Fruit fly (Drosophila melanogaster) whole organism, adult: ENCODE data around the gene scpr-B.

Experiments used
- CG11617 ChIP-seq: fragments of 200-800 bp; sonication (Bioruptor generic); optimal IDR thresholded peaks from 2 replicates; lab custom pipeline; 2017; ENCODE audit warnings: mild to moderate bottlenecking, missing biosample characterization, missing genetic modification reagents, missing genetic modification characterization
- CG12768 ChIP-seq: fragments of 200-800 bp; sonication (Bioruptor generic); optimal IDR thresholded peaks from 2 replicates; lab custom pipeline; 2017; ENCODE audit warnings: missing biosample characterization, missing genetic modification characterization, mild to moderate bottlenecking, moderate library complexity, missing genetic modification reagents
- CG14711 ChIP-seq: fragments of 200-800 bp; sonication (Bioruptor generic); optimal IDR thresholded peaks from 2 replicates; lab custom pipeline; 2018; ENCODE audit warnings: missing biosample characterization, mild to moderate bottlenecking, missing genetic modification characterization, moderate library complexity
- CG1620 ChIP-seq: fragments of 200-800 bp; sonication (Bioruptor generic); optimal IDR thresholded peaks from 2 replicates; lab custom pipeline; 2016; ENCODE audit warnings: missing biosample characterization, missing genetic modification characterization
- CG33017 ChIP-seq: fragments of 200-800 bp; sonication (Bioruptor generic); optimal IDR thresholded peaks from 2 replicates; lab custom pipeline; 2018; ENCODE audit warnings: missing biosample characterization, mild to moderate bottlenecking, missing genetic modification characterization, moderate library complexity
- CG5204 ChIP-seq: fragments of 200-800 bp; sonication (Bioruptor generic); optimal IDR thresholded peaks from 2 replicates; lab custom pipeline; 2016; ENCODE audit warnings: missing biosample characterization, missing genetic modification characterization
- CG7045 ChIP-seq: fragments of 200-800 bp; sonication (Bioruptor generic); optimal IDR thresholded peaks from 2 replicates; lab custom pipeline; 2017; ENCODE audit warnings: missing biosample characterization, mild to moderate bottlenecking, missing genetic modification characterization
- CG7101 ChIP-seq: fragments of 200-800 bp; sonication (Bioruptor generic); optimal IDR thresholded peaks from 2 replicates; lab custom pipeline; 2018; ENCODE audit warnings: missing biosample characterization, mild to moderate bottlenecking, missing genetic modification characterization, moderate library complexity
- Clk ChIP-seq: fragments of 200-800 bp; sonication (Bioruptor generic); optimal IDR thresholded peaks from 2 replicates; lab custom pipeline; 2017; ENCODE audit warnings: missing biosample characterization, missing genetic modification characterization
- Crg-1 ChIP-seq: fragments of 200-800 bp; sonication (Bioruptor generic); optimal IDR thresholded peaks from 2 replicates; lab custom pipeline; 2016; ENCODE audit warnings: missing biosample characterization, missing genetic modification characterization
- Hr96 ChIP-seq: fragments of 200-800 bp; sonication (Bioruptor generic); optimal IDR thresholded peaks from 2 replicates; lab custom pipeline; 2016; ENCODE audit warnings: missing biosample characterization, missing genetic modification characterization
- Mnt ChIP-seq: fragments of 200-800 bp; sonication (Bioruptor generic); optimal IDR thresholded peaks from 2 replicates; lab custom pipeline; 2016; ENCODE audit warnings: missing biosample characterization, mild to moderate bottlenecking, missing genetic modification characterization
- bab1 ChIP-seq: fragments of 200-800 bp; sonication (Bioruptor generic); optimal IDR thresholded peaks from 3 replicates; lab custom pipeline; 2019; ENCODE audit warnings: missing biosample characterization, mild to moderate bottlenecking, missing genetic modification characterization, moderate library complexity
- cic ChIP-seq: fragments of 200-800 bp; sonication (Bioruptor generic); optimal IDR thresholded peaks from 2 replicates; lab custom pipeline; 2017; ENCODE audit warnings: missing biosample characterization, mild to moderate bottlenecking, missing genetic modification characterization, moderate library complexity
- cnc ChIP-seq, 2 experiments: fragments of >200 bp; optimal IDR thresholded peaks; 2 replicates each; lab custom pipeline; 2017
- kay ChIP-seq: fragments of 200-800 bp; sonication (Bioruptor generic); peaks from one replicate; lab custom pipeline; 2016; ENCODE audit warnings: missing biosample characterization, missing genetic modification characterization, borderline replicate concordance
- ovo ChIP-seq: fragments of 200-800 bp; sonication (Bioruptor generic); optimal IDR thresholded peaks from 2 replicates; lab custom pipeline; 2016; ENCODE audit warnings: missing biosample characterization, missing genetic modification characterization
- pad ChIP-seq: fragments of 200-800 bp; sonication (Bioruptor generic); optimal IDR thresholded peaks from 3 replicates; lab custom pipeline; 2017; ENCODE audit warnings: missing biosample characterization, missing genetic modification characterization, mild to moderate bottlenecking, moderate library complexity, missing genetic modification reagents
- tj ChIP-seq: fragments of 200-800 bp; sonication (Bioruptor generic); optimal IDR thresholded peaks from 3 replicates; lab custom pipeline; 2017; ENCODE audit warnings: missing biosample characterization, mild to moderate bottlenecking, missing genetic modification characterization, moderate library complexity
- toe ChIP-seq: fragments of 200-800 bp; sonication (Bioruptor generic); optimal IDR thresholded peaks from 2 replicates; lab custom pipeline; 2016; ENCODE audit warnings: missing biosample characterization, missing genetic modification characterization

Gene scpr-B

DNA sequence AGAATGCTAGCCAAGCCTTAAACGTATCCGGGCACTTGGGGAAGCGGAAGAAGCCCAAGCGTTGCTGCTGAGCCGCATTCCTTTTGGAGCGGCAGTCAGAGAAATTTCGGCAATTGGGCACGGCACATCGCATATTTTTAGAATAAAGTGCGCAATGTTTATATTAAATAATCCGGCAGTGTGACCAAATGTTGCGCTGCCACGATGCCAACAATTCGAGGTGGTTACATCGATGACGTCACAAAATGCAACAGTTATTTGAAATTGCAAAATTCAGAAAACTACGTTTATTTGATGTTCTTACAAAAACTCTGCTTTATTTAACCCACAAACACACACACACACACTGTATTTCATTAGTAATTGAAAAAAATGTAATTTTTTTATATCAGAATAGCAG is 20.9 kb downstream of the scpr-B start, which contains the start of gene CG6689:
Gene CG6689 (minus strand): TSS at position 182 of the 400 bp plus-strand sequence.
- TF ChIP-seq Mnt (GFP tag; lab: Kevin White, UChicago), result peak; percentile 13
- no peak for TF ChIP-seq CG5204 (GFP tag; lab: Kevin White, UChicago)
- peak; percentile 6 for TF ChIP-seq CG11617 (GFP tag; lab: Kevin White, UChicago)

- TF ChIP-seq bab1, result peak; percentile 97
- TF ChIP-seq CG5204 (GFP tag; lab: Kevin White, UChicago), result no peak
- TF ChIP-seq Mnt (GFP tag; lab: Kevin White, UChicago), result peak; percentile 93
- TF ChIP-seq CG1620 (GFP tag; lab: Kevin White, UChicago), result peak; percentile 96
- peak; percentile 88 for TF ChIP-seq CG33017
- peak; percentile 94 for TF ChIP-seq Hr96 (GFP tag; lab: Kevin White, UChicago)
- peak; percentile 88 for TF ChIP-seq Clk (GFP tag; lab: Kevin White, UChicago)
- TF ChIP-seq ovo (GFP tag; lab: Kevin White, UChicago), result peak; percentile 91
- peak; percentile 90 for TF ChIP-seq CG7045 (GFP tag; lab: Kevin White, UChicago)
- TF ChIP-seq toe (GFP tag; lab: Kevin White, UChicago), result peak; percentile 87
- TF ChIP-seq CG7101 (tag; lab: Kevin White, UChicago), result peak; percentile 94
- peak; percentile 83 for TF ChIP-seq pad
- no peak for TF ChIP-seq cnc (optimal IDR thresholded peaks at IDR 0.05; lab: Kevin White, UChicago)
- TF ChIP-seq tj, result peak; percentile 82
- peak; percentile 96 for TF ChIP-seq CG11617 (GFP tag; lab: Kevin White, UChicago)
- peak; percentile 81 for TF ChIP-seq cic
- TF ChIP-seq CG14711, result peak; percentile 97
- TF ChIP-seq kay (GFP tag; lab: Kevin White, UChicago), result no peak
- TF ChIP-seq Crg-1, result peak; percentile 96
- TF ChIP-seq CG12768 (GFP tag; lab: Kevin White, UChicago), result peak; percentile 93
Observed at dm6 chr3R:11216156-11216630, 24.6 kb downstream of the scpr-B start, which contains the start of the genes RpS25 and CG4820. RpS25 (minus strand) TSS chr3R:11216287. CG4820 (plus strand) TSS chr3R:11216535.

DNA sequence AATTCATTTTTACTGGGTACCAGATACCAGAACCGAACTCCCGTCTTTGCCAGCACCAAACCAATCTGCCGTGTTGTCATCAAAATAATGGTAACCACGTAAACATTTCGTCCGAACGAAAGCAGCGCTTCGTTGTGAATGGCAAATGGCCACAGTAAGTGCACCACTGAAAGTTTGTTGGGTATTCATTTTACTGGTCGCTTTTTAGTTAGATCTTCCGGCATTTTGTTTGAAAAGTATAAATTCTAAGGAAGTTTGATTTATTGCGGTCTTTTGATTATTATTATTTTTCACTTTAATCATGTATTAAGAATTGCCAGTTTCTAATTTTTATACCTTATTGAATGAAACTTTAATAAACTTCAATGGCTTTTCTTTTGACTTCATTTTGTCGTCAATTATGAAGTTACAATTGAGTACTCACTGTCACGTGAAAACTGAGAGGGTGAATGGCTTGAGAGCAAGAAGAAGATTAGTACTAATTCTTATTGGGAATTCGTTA is 26.3 kb downstream of the scpr-B start, which contains the start of gene ZnT86D:
Gene ZnT86D (minus strand): TSS at position 91 of the 502 bp plus-strand sequence.
- TF ChIP-seq cic (peak; percentile 68), toe (GFP tag; lab: Kevin White, UChicago) (peak; percentile 70), cnc (optimal IDR thresholded peaks at IDR 0.05; lab: Kevin White, UChicago) (no peak), Hr96 (GFP tag; lab: Kevin White, UChicago) (peak; percentile 74), CG5204 (GFP tag; lab: Kevin White, UChicago) (peak; percentile 80), CG14711 (peak; percentile 75), CG1620 (GFP tag; lab: Kevin White, UChicago) (peak; percentile 68), Mnt (GFP tag; lab: Kevin White, UChicago) (peak; percentile 83), bab1 (peak; percentile 75), ovo (GFP tag; lab: Kevin White, UChicago) (peak; percentile 27), tj (peak; percentile 54), pad (peak; percentile 70), CG33017 (peak; percentile 86), CG12768 (GFP tag; lab: Kevin White, UChicago) (peak; percentile 78), Clk (GFP tag; lab: Kevin White, UChicago) (peak; percentile 47), Crg-1 (peak; percentile 34), CG11617 (GFP tag; lab: Kevin White, UChicago) (peak; percentile 82), CG7101 (tag; lab: Kevin White, UChicago) (peak; percentile 86), CG7045 (GFP tag; lab: Kevin White, UChicago) (peak; percentile 72), kay (GFP tag; lab: Kevin White, UChicago) (no peak)

dm6 chr3R:11211291-11212061 is 29.3 kb downstream of the scpr-B start:
- peak; percentile 62 for TF ChIP-seq CG14711
- no peak for TF ChIP-seq cnc (optimal IDR thresholded peaks at IDR 0.05; lab: Kevin White, UChicago)
- TF ChIP-seq kay (GFP tag; lab: Kevin White, UChicago), result no peak
- peak; percentile 68 for TF ChIP-seq CG12768 (GFP tag; lab: Kevin White, UChicago)
- peak; percentile 58 for TF ChIP-seq pad
- peak; percentile 40 for TF ChIP-seq Crg-1
- TF ChIP-seq toe (GFP tag; lab: Kevin White, UChicago), result peak; percentile 72
- no peak for TF ChIP-seq Clk (GFP tag; lab: Kevin White, UChicago)
- peak; percentile 61 for TF ChIP-seq cic
- TF ChIP-seq tj, result peak; percentile 75
- TF ChIP-seq CG11617 (GFP tag; lab: Kevin White, UChicago), result peak; percentile 69
- peak; percentile 49 for TF ChIP-seq CG33017
- TF ChIP-seq CG1620 (GFP tag; lab: Kevin White, UChicago), result peak; percentile 61
- peak; percentile 67 for TF ChIP-seq Hr96 (GFP tag; lab: Kevin White, UChicago)
- no peak for TF ChIP-seq CG5204 (GFP tag; lab: Kevin White, UChicago)
- peak; percentile 44 for TF ChIP-seq CG7045 (GFP tag; lab: Kevin White, UChicago)
- peak; percentile 55 for TF ChIP-seq bab1
- peak; percentile 87 for TF ChIP-seq ovo (GFP tag; lab: Kevin White, UChicago)
- TF ChIP-seq Mnt (GFP tag; lab: Kevin White, UChicago), result peak; percentile 95
- peak; percentile 68 for TF ChIP-seq CG7101 (tag; lab: Kevin White, UChicago)

- TF ChIP-seq Crg-1 (peak; percentile 33), bab1 (peak; percentile 48), pad (peak; percentile 42), CG14711 (peak; percentile 36), CG5204 (GFP tag; lab: Kevin White, UChicago) (no peak), CG12768 (GFP tag; lab: Kevin White, UChicago) (peak; percentile 44), CG33017 (peak; percentile 37), Clk (GFP tag; lab: Kevin White, UChicago) (no peak), CG11617 (GFP tag; lab: Kevin White, UChicago) (peak; percentile 90), Hr96 (GFP tag; lab: Kevin White, UChicago) (peak; percentile 77), cic (peak; percentile 69), CG7045 (GFP tag; lab: Kevin White, UChicago) (peak; percentile 48), toe (GFP tag; lab: Kevin White, UChicago) (peak; percentile 77), ovo (GFP tag; lab: Kevin White, UChicago) (peak; percentile 74), CG1620 (GFP tag; lab: Kevin White, UChicago) (peak; percentile 51), cnc (optimal IDR thresholded peaks at IDR 0.05; lab: Kevin White, UChicago) (no peak), CG7101 (tag; lab: Kevin White, UChicago) (peak; percentile 68), kay (GFP tag; lab: Kevin White, UChicago) (no peak), Mnt (GFP tag; lab: Kevin White, UChicago) (peak; percentile 92), tj (peak; percentile 32)
Observed at dm6 chr3R:11209801-11210402, 30.9 kb downstream of the scpr-B start, which contains the start of the genes SdhC and Tctp. SdhC (minus strand) TSS chr3R:11209849. Tctp (plus strand) TSS chr3R:11210247.
